Fruit fly (Drosophila melanogaster): Measurements from ENCODE around the gene Sarm.
A peak's percentile ranks its signal among the peaks of the same experiment; 100 is the strongest.

Sarm gene

dm6 chr3L:8153206-8153996 is 89.7 kb downstream of the Sarm start (continued):
- TF ChIP-seq grn (GFP tag; optimal IDR thresholded peaks at IDR 0.05) (peak; percentile 34), Lhr (GFP tag; optimal IDR thresholded peaks at IDR 0.05) (peak; percentile 8), nerfin-1 (tag; optimal IDR thresholded peaks at IDR 0.05) (peak; percentile 20), CG1792 (GFP tag; optimal IDR thresholded peaks at IDR 0.05) (no peak), CG11696 (GFP tag; IDR thresholded peaks at IDR 0.05) (no peak), run (tag; optimal IDR thresholded peaks at IDR 0.05) (no peak), rib (GFP tag; IDR thresholded peaks at IDR 0.05) (no peak), Doc2 (GFP tag; IDR thresholded peaks at IDR 0.05) (no peak), pho (GFP tag; optimal IDR thresholded peaks at IDR 0.05) (no peak), cg (GFP tag; optimal IDR thresholded peaks at IDR 0.05) (peak; percentile 72), Hr78 (GFP tag; optimal IDR thresholded peaks at IDR 0.05) (no peak), sug (tag; optimal IDR thresholded peaks at IDR 0.05) (no peak), Bteb2 (GFP tag; optimal IDR thresholded peaks at IDR 0.05) (no peak), phol (tag; optimal IDR thresholded peaks at IDR 0.05) (peak; percentile 69), CG8359 (GFP tag; optimal IDR thresholded peaks at IDR 0.05; ENCODE audit: borderline replicate concordance) (no peak), fd102C (GFP tag; optimal IDR thresholded peaks at IDR 0.05) (no peak), MESR4 (GFP tag; optimal IDR thresholded peaks at IDR 0.05) (no peak), Dek (tag; optimal IDR thresholded peaks at IDR 0.05) (no peak), CG7357 (GFP tag; IDR thresholded peaks at IDR 0.05) (no peak), tx (GFP tag; optimal IDR thresholded peaks at IDR 0.05) (no peak), nerfin-2 (GFP tag; IDR thresholded peaks at IDR 0.05; ENCODE audit: partially characterized antibody) (no peak), mirr (GFP tag; optimal IDR thresholded peaks at IDR 0.05) (no peak), CG30431 (GFP tag; optimal IDR thresholded peaks at IDR 0.05) (no peak), sens (GFP tag) (peak; percentile 92), ems (GFP tag; optimal IDR thresholded peaks at IDR 0.05) (peak; percentile 12), sd (tag; optimal IDR thresholded peaks at IDR 0.05) (no peak), wor (GFP tag; IDR thresholded peaks at IDR 0.05) (peak; percentile 39; the same call in 1 of the 2 replicates), stc (GFP tag; IDR thresholded peaks at IDR 0.05) (peak; percentile 60), CG2712 (tag; optimal IDR thresholded peaks at IDR 0.05) (peak; percentile 33), CG7928 (GFP tag; optimal IDR thresholded peaks at IDR 0.05) (no peak), twi (tag; optimal IDR thresholded peaks at IDR 0.05) (no peak), MTF-1 (GFP tag; optimal IDR thresholded peaks at IDR 0.05; ENCODE audit: borderline replicate concordance) (no peak), salm (tag; optimal IDR thresholded peaks at IDR 0.05) (peak; percentile 1), CG7556 (GFP tag; optimal IDR thresholded peaks at IDR 0.05) (no peak), peb (GFP tag; IDR thresholded peaks at IDR 0.05) (no peak; the same call in 1 of the 2 replicates), lab (GFP tag; optimal IDR thresholded peaks at IDR 0.05) (peak; percentile 47), trem (tag; optimal IDR thresholded peaks at IDR 0.05) (no peak), chm (GFP tag; IDR thresholded peaks at IDR 0.05) (no peak), Xbp1 (GFP tag; optimal IDR thresholded peaks at IDR 0.05) (peak; percentile 72), CTCF (GFP tag; optimal IDR thresholded peaks at IDR 0.05) (no peak), CrebB (tag; optimal IDR thresholded peaks at IDR 0.05) (no peak), chif (GFP tag; optimal IDR thresholded peaks at IDR 0.05) (peak in 1 of 2 experiments; percentile 50), Gsc (GFP tag; IDR thresholded peaks at IDR 0.05) (peak; percentile 46; the same call in 1 of the 2 replicates), Lim3 (GFP tag; IDR thresholded peaks at IDR 0.05) (peak; percentile 49; the same call in 1 of the 2 replicates), CG11398 (GFP tag; optimal IDR thresholded peaks at IDR 0.05) (no peak), CG4360 (GFP tag; IDR thresholded peaks at IDR 0.05) (peak; percentile 27; the same call in 1 of the 2 replicates), fd64A (GFP tag; optimal IDR thresholded peaks at IDR 0.05) (no peak), CG8388 (GFP tag; optimal IDR thresholded peaks at IDR 0.05) (peak; percentile 32), CG31441 (GFP tag; IDR thresholded peaks at IDR 0.05) (peak; percentile 61), sqz (GFP tag; optimal IDR thresholded peaks at IDR 0.05) (peak; percentile 27)

Data from whole organism, embryonic.